Fruit fly (Drosophila melanogaster) whole organism, embryonic: Measurements from ENCODE around the gene Hsdl2.
A peak's percentile ranks its signal among the peaks of the same experiment; 100 is the strongest.

Experiments
- Adf1 ChIP-seq: fragments of 200-800 bp; sonication (Bioruptor generic); IDR thresholded peaks from 2 replicates; pipeline ENCODE4 v1.3.6; 2022; ENCODE audit warnings: missing biosample characterization, missing genetic modification characterization
- Atf6 ChIP-seq: fragments of 200-800 bp; sonication (Bioruptor generic); IDR thresholded peaks from 2 replicates; pipeline ENCODE4 v1.3.6; 2022; ENCODE audit warnings: missing biosample characterization, missing genetic modification characterization
- BEAF-32 ChIP-seq: fragments of 200-800 bp; sonication (Bioruptor generic); optimal IDR thresholded peaks from 3 replicates; lab custom pipeline; 2017; ENCODE audit warnings: missing biosample characterization, missing genetic modification characterization, mild to moderate bottlenecking, moderate library complexity, missing genetic modification reagents
- CG10366 ChIP-seq: fragments of 200-800 bp; sonication (Bioruptor generic); IDR thresholded peaks from 2 replicates; pipeline ENCODE4 v1.3.6; 2022; ENCODE audit warnings: missing biosample characterization, missing genetic modification characterization
- CG10565 ChIP-seq: fragments of 200-800 bp; sonication (Bioruptor generic); optimal IDR thresholded peaks from 3 replicates; lab custom pipeline; 2016; ENCODE audit warnings: missing biosample characterization, mild to moderate bottlenecking, missing genetic modification characterization
- CG11093 ChIP-seq: fragments of 200-800 bp; sonication (Bioruptor generic); IDR thresholded peaks from 3 replicates; pipeline ENCODE4 v1.3.6; 2022; ENCODE audit warnings: missing biosample characterization, missing genetic modification characterization
- CG11695 ChIP-seq: fragments of 200-800 bp; sonication (Bioruptor generic); IDR thresholded peaks from 3 replicates; pipeline ENCODE4 v1.3.6; 2022; ENCODE audit warnings: missing biosample characterization, missing genetic modification characterization
- CG11696 ChIP-seq: fragments of 200-800 bp; sonication (Bioruptor generic); IDR thresholded peaks from 2 replicates; pipeline ENCODE4 v1.3.6; 2022; ENCODE audit warnings: missing biosample characterization, missing genetic modification characterization
- CG13296 ChIP-seq: fragments of 200-800 bp; sonication (Bioruptor generic); optimal IDR thresholded peaks from 3 replicates; lab custom pipeline; 2018; ENCODE audit warnings: missing biosample characterization, mild to moderate bottlenecking, missing genetic modification characterization
- CG14667 ChIP-seq: fragments of 200-800 bp; sonication (Bioruptor generic); IDR thresholded peaks from 2 replicates; pipeline ENCODE4 v1.3.6; 2022; ENCODE audit warnings: missing biosample characterization, missing genetic modification characterization
- CG16863 ChIP-seq: fragments of 200-800 bp; sonication (Bioruptor generic); optimal IDR thresholded peaks from 3 replicates; lab custom pipeline; 2016; ENCODE audit warnings: missing biosample characterization, missing genetic modification characterization
- CG17829 ChIP-seq: fragments of 200-800 bp; optimal IDR thresholded peaks from 2 replicates; lab custom pipeline; 2019; ENCODE audit warnings: missing biosample characterization, mild to moderate bottlenecking, missing genetic modification characterization, moderate library complexity
- CG2116 ChIP-seq: fragments of 200-800 bp; sonication (Bioruptor generic); optimal IDR thresholded peaks from 3 replicates; lab custom pipeline; 2018; ENCODE audit warnings: missing biosample characterization, mild to moderate bottlenecking, missing genetic modification characterization
- CG2202 ChIP-seq: fragments of 200-800 bp; sonication (Bioruptor generic); optimal IDR thresholded peaks from 2 replicates; lab custom pipeline; 2018; ENCODE audit warnings: missing biosample characterization, mild to moderate bottlenecking, missing genetic modification characterization
- CG4404 ChIP-seq: fragments of 200-800 bp; sonication (Bioruptor generic); IDR thresholded peaks from 2 replicates; pipeline ENCODE4 v1.3.6; 2022; ENCODE audit warnings: missing biosample characterization, missing genetic modification characterization
- CG4854 ChIP-seq: fragments of 200-800 bp; sonication (Bioruptor generic); optimal IDR thresholded peaks from 2 replicates; lab custom pipeline; 2016; ENCODE audit warnings: missing biosample characterization, missing genetic modification characterization, inconsistent platforms
- CG6854 ChIP-seq: fragments of 200-800 bp; sonication (Bioruptor generic); optimal IDR thresholded peaks from 3 replicates; lab custom pipeline; 2017; ENCODE audit warnings: missing biosample characterization, mild to moderate bottlenecking, missing genetic modification characterization
- CG7987 ChIP-seq: fragments of 200-800 bp; sonication (Bioruptor generic); optimal IDR thresholded peaks from 2 replicates; lab custom pipeline; 2018; ENCODE audit warnings: missing biosample characterization, mild to moderate bottlenecking, missing genetic modification characterization, moderate library complexity
- CG8388 ChIP-seq: fragments of 200-800 bp; sonication (Bioruptor generic); optimal IDR thresholded peaks from 2 replicates; lab custom pipeline; 2019; ENCODE audit warnings: missing biosample characterization, mild to moderate bottlenecking, missing genetic modification characterization, moderate library complexity
- CG8944 ChIP-seq: fragments of 200-800 bp; sonication (Bioruptor generic); optimal IDR thresholded peaks from 3 replicates; lab custom pipeline; 2016; ENCODE audit warnings: missing biosample characterization, missing genetic modification characterization
- CG9609 ChIP-seq: fragments of 200-800 bp; sonication (Bioruptor generic); optimal IDR thresholded peaks from 3 replicates; lab custom pipeline; 2016; ENCODE audit warnings: missing biosample characterization, missing genetic modification characterization
- CTCF ChIP-seq: fragments of 200-800 bp; sonication (Bioruptor generic); optimal IDR thresholded peaks from 2 replicates; lab custom pipeline; 2017; ENCODE audit warnings: missing biosample characterization, mild to moderate bottlenecking, missing genetic modification characterization, moderate library complexity
- CoRest ChIP-seq: fragments of 200-800 bp; sonication (Bioruptor generic); optimal IDR thresholded peaks from 3 replicates; lab custom pipeline; 2018; ENCODE audit warnings: missing biosample characterization, mild to moderate bottlenecking, missing genetic modification characterization, moderate library complexity
- Ets97D ChIP-seq: fragments of 200-800 bp; sonication (Bioruptor generic); optimal IDR thresholded peaks from 3 replicates; lab custom pipeline; 2016; ENCODE audit warnings: missing biosample characterization, missing genetic modification characterization
- GATAe ChIP-seq: fragments of 200-800 bp; sonication (Bioruptor generic); conservative IDR thresholded peaks from 2 replicates; pipeline ENCODE4 v1.3.6; 2022; ENCODE audit warnings: missing biosample characterization, missing genetic modification characterization
- H15 ChIP-seq: fragments of 200-800 bp; sonication (Bioruptor generic); IDR thresholded peaks from 3 replicates; pipeline ENCODE4 v1.3.6; 2022; ENCODE audit warnings: missing biosample characterization, missing genetic modification characterization
- H2.0 ChIP-seq: fragments of 200-800 bp; sonication (Bioruptor generic); IDR thresholded peaks from 2 replicates; pipeline ENCODE4 v1.3.6; 2022; ENCODE audit warnings: missing biosample characterization, missing genetic modification characterization
- HmgD ChIP-seq: fragments of 200-800 bp; sonication (Bioruptor generic); optimal IDR thresholded peaks from 3 replicates; lab custom pipeline; 2016; ENCODE audit warnings: missing biosample characterization, missing genetic modification characterization
- Hmr ChIP-seq: fragments of 200-800 bp; sonication (Bioruptor generic); optimal IDR thresholded peaks from 3 replicates; lab custom pipeline; 2017; ENCODE audit warnings: mild to moderate bottlenecking, missing biosample characterization, missing genetic modification reagents, missing genetic modification characterization
- Meics ChIP-seq: fragments of 200-800 bp; sonication (Bioruptor generic); optimal IDR thresholded peaks from 2 replicates; lab custom pipeline; 2017; ENCODE audit warnings: missing biosample characterization, mild to moderate bottlenecking, missing genetic modification characterization
- Mes4 ChIP-seq: fragments of 200-800 bp; sonication (Bioruptor generic); optimal IDR thresholded peaks from 2 replicates; lab custom pipeline; 2016; ENCODE audit warnings: missing biosample characterization, missing genetic modification characterization
- Mrtf ChIP-seq: fragments of 200-800 bp; sonication (Bioruptor generic); IDR thresholded peaks from 3 replicates; pipeline ENCODE4 v1.3.6; 2022; ENCODE audit warnings: missing biosample characterization, missing genetic modification characterization
- NC2β ChIP-seq: fragments of 200-800 bp; sonication (Bioruptor generic); optimal IDR thresholded peaks from 2 replicates; lab custom pipeline; 2016; ENCODE audit warnings: missing biosample characterization, missing genetic modification characterization
- NfI ChIP-seq: fragments of 200-800 bp; sonication (Bioruptor generic); optimal IDR thresholded peaks from 3 replicates; lab custom pipeline; 2018; ENCODE audit warnings: missing biosample characterization, mild to moderate bottlenecking, missing genetic modification characterization, moderate library complexity
- caup ChIP-seq: fragments of 200-800 bp; sonication (Bioruptor generic); optimal IDR thresholded peaks from 3 replicates; lab custom pipeline; 2017; ENCODE audit warnings: missing biosample characterization, mild to moderate bottlenecking, missing genetic modification characterization, moderate library complexity; ENCODE audit not compliant: severe bottlenecking
- dati ChIP-seq: fragments of 200-800 bp; sonication (Bioruptor generic); IDR thresholded peaks from 2 replicates; pipeline ENCODE4 v1.3.6; 2022; ENCODE audit warnings: missing biosample characterization, missing genetic modification characterization
- dpn ChIP-seq, 2 experiments: fragments of 200-800 bp; sonication (Bioruptor generic); optimal IDR thresholded peaks; 3 replicates each; lab custom pipeline; 2016; ENCODE audit warnings: missing biosample characterization in 2 of 2, missing genetic modification characterization in 2 of 2
- ems ChIP-seq: fragments of 200-800 bp; sonication (Bioruptor generic); optimal IDR thresholded peaks from 3 replicates; lab custom pipeline; 2016; ENCODE audit warnings: missing biosample characterization, missing genetic modification characterization
- esg ChIP-seq: fragments of 200-800 bp; sonication (Bioruptor generic); conservative IDR thresholded peaks from 2 replicates; pipeline ENCODE4 v1.3.6; 2022; ENCODE audit warnings: missing biosample characterization, missing genetic modification characterization
- fd64A ChIP-seq: fragments of 200-800 bp; sonication (Bioruptor generic); optimal IDR thresholded peaks from 3 replicates; lab custom pipeline; 2018; ENCODE audit warnings: missing biosample characterization, mild to moderate bottlenecking, missing genetic modification characterization
- fd96Cb ChIP-seq: fragments of 200-800 bp; sonication (Bioruptor generic); optimal IDR thresholded peaks from 2 replicates; lab custom pipeline; 2018; ENCODE audit warnings: missing biosample characterization, mild to moderate bottlenecking, missing genetic modification characterization, moderate library complexity
- hb ChIP-seq: fragments of 200-800 bp; sonication (Bioruptor generic); IDR thresholded peaks from 3 replicates; pipeline ENCODE4 v1.3.6; 2022; ENCODE audit warnings: missing biosample characterization, missing genetic modification characterization; ENCODE audit not compliant: partially characterized antibody
- hth ChIP-seq: fragments of >200 bp; optimal IDR thresholded peaks from 2 replicates; lab custom pipeline; 2017; ENCODE audit warnings: inconsistent platforms
- kay ChIP-seq: fragments of 200-800 bp; sonication (Bioruptor generic); optimal IDR thresholded peaks from 2 replicates; lab custom pipeline; 2016; ENCODE audit warnings: missing biosample characterization, missing genetic modification characterization
- knrl ChIP-seq: fragments of 200-800 bp; sonication (Bioruptor generic); IDR thresholded peaks from 3 replicates; pipeline ENCODE4 v1.3.6; 2022; ENCODE audit warnings: missing biosample characterization, missing genetic modification characterization; ENCODE audit not compliant: partially characterized antibody
- maf-S ChIP-seq: fragments of 200-800 bp; sonication (Bioruptor generic); optimal IDR thresholded peaks from 2 replicates; lab custom pipeline; 2016; ENCODE audit warnings: missing biosample characterization, missing genetic modification characterization
- pita ChIP-seq: fragments of 200-800 bp; sonication (Bioruptor generic); optimal IDR thresholded peaks from 2 replicates; lab custom pipeline; 2017; ENCODE audit warnings: missing biosample characterization, mild to moderate bottlenecking, missing genetic modification characterization
- pzg ChIP-seq: fragments of 200-800 bp; sonication (Bioruptor generic); optimal IDR thresholded peaks from 3 replicates; lab custom pipeline; 2018; ENCODE audit warnings: missing biosample characterization, mild to moderate bottlenecking, missing genetic modification characterization, moderate library complexity
- repo ChIP-seq: fragments of 200-800 bp; sonication (Bioruptor generic); optimal IDR thresholded peaks from 2 replicates; lab custom pipeline; 2016; ENCODE audit warnings: missing biosample characterization, missing genetic modification characterization
- row ChIP-seq: fragments of 200-800 bp; sonication (Bioruptor generic); IDR thresholded peaks from 3 replicates; pipeline ENCODE4 v1.3.6; 2022; ENCODE audit warnings: missing biosample characterization, missing genetic modification characterization
- ssp ChIP-seq: fragments of 200-800 bp; sonication (Bioruptor generic); IDR thresholded peaks from 2 replicates; pipeline ENCODE4 v1.3.6; 2022; ENCODE audit warnings: missing biosample characterization, missing genetic modification characterization
- tgo ChIP-seq: fragments of 200-800 bp; sonication (Bioruptor generic); IDR thresholded peaks from 3 replicates; pipeline ENCODE4 v1.3.6; 2022; ENCODE audit warnings: missing biosample characterization, missing genetic modification characterization
- unc-4 ChIP-seq: fragments of 200-800 bp; sonication (Bioruptor generic); IDR thresholded peaks from 2 replicates; pipeline ENCODE4 v1.3.6; 2022; ENCODE audit warnings: missing biosample characterization, missing genetic modification characterization; ENCODE audit not compliant: partially characterized antibody
- zfh2 ChIP-seq: fragments of 200-800 bp; sonication (Bioruptor generic); optimal IDR thresholded peaks from 2 replicates; lab custom pipeline; 2016; ENCODE audit warnings: missing biosample characterization, missing genetic modification characterization

The Hsdl2 gene

DNA sequence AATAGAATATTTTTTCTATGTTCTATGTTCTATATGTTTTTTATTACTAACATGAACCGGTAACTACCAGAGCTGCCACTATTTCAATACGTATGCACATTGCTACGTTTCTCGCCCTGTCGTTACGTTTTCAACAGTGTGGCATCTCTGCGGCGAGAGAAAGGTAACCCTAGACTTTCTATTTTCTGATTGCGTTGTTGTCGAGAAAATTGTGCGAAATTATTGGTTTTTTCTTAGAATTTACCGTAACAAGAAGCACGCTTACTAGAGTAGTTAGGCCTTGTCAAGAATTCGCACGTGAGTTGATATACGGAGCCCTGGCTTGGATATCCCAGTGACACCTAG, 22.9 kb downstream of the Hsdl2 start, which contains the start of gene btz (continued):
- no peak for TF ChIP-seq CG11093
- peak; percentile 39 for TF ChIP-seq Ets97D (GFP tag; lab: Kevin White, UChicago)
- TF ChIP-seq fd64A, result no peak
- no peak for TF ChIP-seq CG10366 (GFP tag; lab: Robert Waterston, UW)
- no peak for TF ChIP-seq caup (GFP tag; lab: Kevin White, UChicago)
- TF ChIP-seq CG8944 (GFP tag; lab: Kevin White, UChicago), result no peak
- TF ChIP-seq GATAe (GFP tag; lab: Robert Waterston, UW), result no peak
- peak; percentile 70 for TF ChIP-seq pzg (GFP tag; lab: Kevin White, UChicago)
- TF ChIP-seq Mes4 (GFP tag; lab: Kevin White, UChicago), result no peak
- TF ChIP-seq pita (GFP tag; lab: Kevin White, UChicago), result no peak
- TF ChIP-seq NC2β (GFP tag; lab: Kevin White, UChicago), result no peak
- TF ChIP-seq hth (lab: Kevin White, UChicago), result no peak
- no peak for TF ChIP-seq maf-S (GFP tag; lab: Kevin White, UChicago)
- TF ChIP-seq unc-4 (GFP tag; lab: Robert Waterston, UW), result no peak
- TF ChIP-seq Mrtf (GFP tag; lab: Robert Waterston, UW), result no peak
- TF ChIP-seq H15 (GFP tag; lab: Robert Waterston, UW), result no peak
- no peak for TF ChIP-seq Adf1 (GFP tag; lab: Robert Waterston, UW)
- TF ChIP-seq CG13296 (GFP tag; lab: Kevin White, UChicago), result no peak
- TF ChIP-seq dpn (GFP tag; optimal IDR thresholded peaks at IDR 0.05; lab: Kevin White, UChicago), result no peak
- TF ChIP-seq Atf6, result no peak
- TF ChIP-seq knrl (GFP tag; lab: Robert Waterston, UW), result no peak
- TF ChIP-seq CG14667, result no peak
- TF ChIP-seq Hmr, result no peak
- no peak for TF ChIP-seq dati
- no peak for TF ChIP-seq NfI (GFP tag; lab: Kevin White, UChicago)
- TF ChIP-seq CG10565, result no peak
- no peak for TF ChIP-seq repo (GFP tag; lab: Kevin White, UChicago)
- TF ChIP-seq CG4404 (GFP tag; lab: Robert Waterston, UW), result no peak
- TF ChIP-seq kay, result no peak
- no peak for TF ChIP-seq hb (GFP tag; lab: Robert Waterston, UW)
- no peak for TF ChIP-seq HmgD (GFP tag; lab: Kevin White, UChicago)
- TF ChIP-seq CG17829 (tag; lab: Kevin White, UChicago), result no peak
- TF ChIP-seq CG16863 (GFP tag; lab: Kevin White, UChicago), result no peak
- TF ChIP-seq Meics (GFP tag; lab: Kevin White, UChicago), result no peak
- TF ChIP-seq BEAF-32 (GFP tag; lab: Kevin White, UChicago), result peak; percentile 42
- no peak for TF ChIP-seq CG11696 (GFP tag; lab: Robert Waterston, UW)
- no peak for TF ChIP-seq CG4854 (GFP tag; lab: Kevin White, UChicago)
- TF ChIP-seq CG7987 (GFP tag; lab: Kevin White, UChicago), result no peak
- TF ChIP-seq CoRest (tag; lab: Kevin White, UChicago), result no peak
- TF ChIP-seq CG9609, result no peak
- TF ChIP-seq row (GFP tag; lab: Robert Waterston, UW), result no peak
- no peak for TF ChIP-seq ems (GFP tag; lab: Kevin White, UChicago)
- TF ChIP-seq CG11695, result no peak
- TF ChIP-seq CG6854 (GFP tag; lab: Kevin White, UChicago), result no peak
- peak; percentile 61 for TF ChIP-seq CG2116 (GFP tag; lab: Kevin White, UChicago)
- TF ChIP-seq CG8388 (GFP tag; lab: Kevin White, UChicago), result no peak
- no peak for TF ChIP-seq zfh2
- TF ChIP-seq CG2202, result no peak
- no peak for TF ChIP-seq CTCF
- TF ChIP-seq ssp (GFP tag; lab: Robert Waterston, UW), result no peak
- TF ChIP-seq esg, result no peak
- no peak for TF ChIP-seq tgo (GFP tag; lab: Robert Waterston, UW)
- TF ChIP-seq H2.0 (GFP tag; lab: Robert Waterston, UW), result no peak
- TF ChIP-seq fd96Cb, result no peak
